Worm (Caenorhabditis elegans) whole organism, mixed stage, embryonic: ENCODE results near the gene pqn-62.

ENCODE experiments used
- ces-1 ChIP-seq: fragments of 150-350 bp; optimal IDR thresholded peaks from 2 replicates; lab custom pipeline; 2014; ENCODE audit warnings: missing biosample characterization, missing genetic modification reagents, missing genetic modification characterization
- elt-3 ChIP-seq: fragments of 150-350 bp; optimal IDR thresholded peaks from 2 replicates; lab custom pipeline; 2014; ENCODE audit warnings: missing biosample characterization, missing genetic modification characterization
- flh-1 ChIP-seq: fragments of 200-800 bp; sonication (Bioruptor generic); optimal IDR thresholded peaks from 2 replicates; lab custom pipeline; 2018; ENCODE audit warnings: mild to moderate bottlenecking, missing genetic modification characterization, moderate library complexity, missing compliant biosample characterization
- hlh-1 ChIP-seq: fragments of 150-350 bp; optimal IDR thresholded peaks from 2 replicates; lab custom pipeline; 2014; ENCODE audit warnings: missing biosample characterization, missing genetic modification reagents, missing genetic modification characterization
- lin-13 ChIP-seq: fragments of 150-350 bp; optimal IDR thresholded peaks from 2 replicates; lab custom pipeline; 2014; ENCODE audit warnings: missing biosample characterization, missing genetic modification characterization
- mep-1 ChIP-seq: fragments of 150-350 bp; optimal IDR thresholded peaks from 2 replicates; lab custom pipeline; 2017; ENCODE audit warnings: missing biosample characterization, missing genetic modification reagents, missing genetic modification characterization, inconsistent platforms
- nhr-2 ChIP-seq: fragments of 150-350 bp; optimal IDR thresholded peaks from 2 replicates; lab custom pipeline; 2014; ENCODE audit warnings: missing biosample characterization, missing genetic modification characterization
- nhr-28 ChIP-seq: fragments of 150-350 bp; optimal IDR thresholded peaks from 2 replicates; lab custom pipeline; 2014; ENCODE audit warnings: missing biosample characterization, missing genetic modification characterization
- nhr-76 ChIP-seq: sonication (generic microtip); optimal IDR thresholded peaks from 2 replicates; lab custom pipeline; 2017; ENCODE audit warnings: missing biosample characterization, missing genetic modification characterization
- pha-4 ChIP-seq: fragments of 150-350 bp; optimal IDR thresholded peaks from 2 replicates; lab custom pipeline; 2018; ENCODE audit warnings: missing biosample characterization, missing genetic modification reagents, missing genetic modification characterization
- snpc-4 ChIP-seq: fragments of 150-350 bp; optimal IDR thresholded peaks from 2 replicates; lab custom pipeline; 2014; ENCODE audit warnings: missing biosample characterization, missing genetic modification characterization
- tbx-8 ChIP-seq: fragments of 200-800 bp; sonication (Bioruptor generic); optimal IDR thresholded peaks from 2 replicates; lab custom pipeline; 2018; ENCODE audit warnings: mild to moderate bottlenecking, missing genetic modification characterization, moderate library complexity, missing compliant biosample characterization
- unc-39 ChIP-seq: fragments of 150-350 bp; optimal IDR thresholded peaks from 2 replicates; lab custom pipeline; 2014; ENCODE audit warnings: missing biosample characterization, missing genetic modification characterization
- zip-8 ChIP-seq: fragments of 150-350 bp; optimal IDR thresholded peaks from 2 replicates; lab custom pipeline; 2014; ENCODE audit warnings: missing biosample characterization, missing genetic modification characterization
- ztf-11 ChIP-seq: fragments of 150-350 bp; optimal IDR thresholded peaks from 2 replicates; lab custom pipeline; 2014; ENCODE audit warnings: missing biosample characterization, missing genetic modification characterization

The pqn-62 gene

DNA sequence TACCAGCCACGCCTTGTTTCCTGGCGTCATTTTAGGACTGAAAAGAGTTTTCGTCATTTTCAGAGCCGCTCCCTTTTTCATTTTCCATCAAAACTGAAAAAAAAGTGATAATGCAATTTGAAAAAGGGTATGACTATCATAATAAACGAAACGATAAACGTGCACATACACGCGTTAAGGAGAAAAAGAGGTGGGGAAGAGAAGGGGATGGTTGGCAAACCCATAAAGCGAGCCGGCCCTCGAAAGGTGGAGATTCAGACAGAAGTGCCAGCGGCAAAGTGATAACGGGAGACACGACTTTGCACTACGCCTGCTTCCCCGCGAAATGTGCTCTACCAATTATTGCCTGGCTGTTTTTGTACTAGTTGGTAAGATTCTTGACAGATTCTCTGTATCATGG is 56.9 kb downstream of the pqn-62 start, which contains the start of gene nspg-14:
Gene nspg-14 (plus strand): TSS at position 250 of the 400 bp plus-strand sequence.
- no peak for TF ChIP-seq ces-1 (GFP tag; lab: Kevin White, UChicago)
- no peak for TF ChIP-seq tbx-8
- TF ChIP-seq snpc-4 (tag; lab: Kevin White, UChicago): no peak
- no peak for TF ChIP-seq zip-8
- no peak for TF ChIP-seq unc-39 (tag; lab: Kevin White, UChicago)
- TF ChIP-seq nhr-76 (tag; lab: Kevin White, UChicago): no peak
- TF ChIP-seq nhr-2 (tag; lab: Kevin White, UChicago): no peak
- TF ChIP-seq lin-13 (tag; lab: Kevin White, UChicago): no peak
- no peak for TF ChIP-seq elt-3 (tag; lab: Kevin White, UChicago)
- no peak for TF ChIP-seq mep-1 (tag; lab: Kevin White, UChicago)
- TF ChIP-seq nhr-28 (tag; lab: Kevin White, UChicago): no peak
- no peak for TF ChIP-seq hlh-1 (tag; lab: Kevin White, UChicago)
- no peak for TF ChIP-seq ztf-11 (tag; lab: Kevin White, UChicago)
- no peak for TF ChIP-seq pha-4 (tag; lab: Kevin White, UChicago)
- TF ChIP-seq flh-1 (GFP tag; lab: Kevin White, UChicago): no peak
